Fruit fly (Drosophila melanogaster) whole organism, embryonic: ENCODE measurements around the gene scyl.

ENCODE experiments used
- Awh ChIP-seq: fragments of 200-800 bp; sonication (Bioruptor generic); IDR thresholded peaks from 2 replicates; pipeline ENCODE4, ENCODE4 v1.3.6; 2022; ENCODE audit warnings: missing biosample characterization, missing genetic modification characterization
- BtbVII ChIP-seq: fragments of 200-800 bp; sonication (Bioruptor generic); optimal IDR thresholded peaks from 3 replicates; lab custom pipeline; 2017; ENCODE audit warnings: missing biosample characterization, mild to moderate bottlenecking, missing genetic modification characterization
- CG1024 ChIP-seq: fragments of 200-800 bp; sonication (Bioruptor generic); IDR thresholded peaks from 2 replicates; pipeline ENCODE4 v1.3.6; 2022; ENCODE audit warnings: missing biosample characterization, missing genetic modification characterization
- CG10979 ChIP-seq: fragments of 200-800 bp; sonication (Bioruptor generic); optimal IDR thresholded peaks from 2 replicates; lab custom pipeline; 2018; ENCODE audit warnings: missing biosample characterization, mild to moderate bottlenecking, missing genetic modification characterization, moderate library complexity
- CG12219 ChIP-seq: fragments of 200-800 bp; sonication (Bioruptor generic); optimal IDR thresholded peaks from 3 replicates; lab custom pipeline; 2018; ENCODE audit warnings: missing biosample characterization, mild to moderate bottlenecking, missing genetic modification characterization
- CG1233 ChIP-seq: fragments of 200-800 bp; sonication (Bioruptor generic); optimal IDR thresholded peaks from 4 replicates; lab custom pipeline; 2018; ENCODE audit warnings: missing biosample characterization, mild to moderate bottlenecking, missing genetic modification characterization
- CG12391 ChIP-seq: fragments of 200-800 bp; sonication (Bioruptor generic); optimal IDR thresholded peaks from 3 replicates; lab custom pipeline; 2018; ENCODE audit warnings: missing biosample characterization, mild to moderate bottlenecking, missing genetic modification characterization, moderate library complexity
- CG15696 ChIP-seq: fragments of 200-800 bp; sonication (Bioruptor generic); optimal IDR thresholded peaks from 2 replicates; lab custom pipeline; 2019; ENCODE audit warnings: missing biosample characterization, mild to moderate bottlenecking, missing genetic modification characterization, moderate library complexity
- CG2678 ChIP-seq: fragments of 200-800 bp; sonication (Bioruptor generic); optimal IDR thresholded peaks from 3 replicates; lab custom pipeline; 2019; ENCODE audit warnings: missing biosample characterization, mild to moderate bottlenecking, missing genetic modification characterization, moderate library complexity
- CG30403 ChIP-seq: fragments of 200-800 bp; sonication (Bioruptor generic); optimal IDR thresholded peaks from 3 replicates; lab custom pipeline; 2016; ENCODE audit warnings: missing biosample characterization, missing genetic modification characterization
- CG31224 ChIP-seq: fragments of 200-800 bp; sonication (Bioruptor generic); IDR thresholded peaks from 2 replicates; pipeline ENCODE4 v1.3.6; 2022; ENCODE audit warnings: missing biosample characterization, missing genetic modification characterization
- CG4282 ChIP-seq: fragments of 200-800 bp; sonication (Bioruptor generic); optimal IDR thresholded peaks from 2 replicates; lab custom pipeline; 2016; ENCODE audit warnings: missing biosample characterization, missing genetic modification characterization
- CG4360 ChIP-seq: fragments of 200-800 bp; sonication (Bioruptor generic); IDR thresholded peaks from 2 replicates; pipeline ENCODE4 v1.3.6; 2022; ENCODE audit warnings: missing biosample characterization, missing genetic modification characterization
- CG6765 ChIP-seq: fragments of 200-800 bp; sonication (Bioruptor generic); optimal IDR thresholded peaks from 3 replicates; lab custom pipeline; 2017; ENCODE audit warnings: missing biosample characterization, mild to moderate bottlenecking, missing genetic modification characterization
- CG6813 ChIP-seq: fragments of 200-800 bp; sonication (Bioruptor generic); optimal IDR thresholded peaks from 2 replicates; lab custom pipeline; 2017; ENCODE audit warnings: missing biosample characterization, missing genetic modification characterization, mild to moderate bottlenecking, moderate library complexity, missing genetic modification reagents
- CG7786 ChIP-seq: fragments of 200-800 bp; sonication (Bioruptor generic); optimal IDR thresholded peaks from 2 replicates; lab custom pipeline; 2016; ENCODE audit warnings: missing biosample characterization, missing genetic modification characterization
- CG7963 ChIP-seq: fragments of 200-800 bp; sonication (Bioruptor generic); IDR thresholded peaks from 3 replicates; pipeline ENCODE4 v1.3.6; 2022; ENCODE audit warnings: missing biosample characterization, missing genetic modification characterization; ENCODE audit not compliant: partially characterized antibody
- CG8924 ChIP-seq: fragments of 200-800 bp; optimal IDR thresholded peaks from 3 replicates; lab custom pipeline; 2019; ENCODE audit warnings: missing biosample characterization, mild to moderate bottlenecking, missing genetic modification characterization, moderate library complexity
- CG9609 ChIP-seq: fragments of 200-800 bp; sonication (Bioruptor generic); optimal IDR thresholded peaks from 3 replicates; lab custom pipeline; 2016; ENCODE audit warnings: missing biosample characterization, missing genetic modification characterization
- CG9932 ChIP-seq: fragments of 200-800 bp; sonication (Bioruptor generic); IDR thresholded peaks from 2 replicates; pipeline ENCODE4 v1.3.6; 2022; ENCODE audit warnings: missing biosample characterization, missing genetic modification characterization
- D ChIP-seq, 2 experiments: fragments of 200-800 bp in 1 of 2; fragments of >200 bp in 1 of 2; sonication (Bioruptor generic) in 1 of 2; optimal IDR thresholded peaks; 2 replicates in 1 of 2; 3 replicates in 1 of 2; lab custom pipeline; 2017; ENCODE audit warnings: mild to moderate bottlenecking in 1 of 2, missing biosample characterization in 1 of 2, missing genetic modification characterization in 1 of 2, missing genetic modification reagents in 1 of 2
- D19B ChIP-seq: fragments of 200-800 bp; sonication (Bioruptor generic); optimal IDR thresholded peaks from 2 replicates; lab custom pipeline; 2017; ENCODE audit warnings: missing biosample characterization, mild to moderate bottlenecking, missing genetic modification characterization
- Eip74EF ChIP-seq, 2 experiments: fragments of 200-800 bp in 1 of 2; fragments of >200 bp in 1 of 2; sonication (Bioruptor generic) in 1 of 2; optimal IDR thresholded peaks; 2 replicates each; lab custom pipeline; 2017 to 2019; ENCODE audit warnings: missing biosample characterization in 2 of 2, missing genetic modification characterization in 2 of 2, mild to moderate bottlenecking in 1 of 2, moderate library complexity in 1 of 2
- Ets97D ChIP-seq: fragments of 200-800 bp; sonication (Bioruptor generic); optimal IDR thresholded peaks from 3 replicates; lab custom pipeline; 2016; ENCODE audit warnings: missing biosample characterization, missing genetic modification characterization
- H2.0 ChIP-seq: fragments of 200-800 bp; sonication (Bioruptor generic); IDR thresholded peaks from 2 replicates; pipeline ENCODE4 v1.3.6; 2022; ENCODE audit warnings: missing biosample characterization, missing genetic modification characterization
- HLH54F ChIP-seq: fragments of 200-800 bp; sonication (Bioruptor generic); optimal IDR thresholded peaks from 3 replicates; lab custom pipeline; 2016; ENCODE audit warnings: missing biosample characterization, missing genetic modification characterization
- Kr ChIP-seq: fragments of 200-800 bp; sonication (Bioruptor generic); optimal IDR thresholded peaks from 2 replicates; lab custom pipeline; 2017; ENCODE audit warnings: missing biosample characterization, mild to moderate bottlenecking, missing genetic modification characterization
- Neu2 ChIP-seq: fragments of 200-800 bp; sonication (Bioruptor generic); optimal IDR thresholded peaks from 3 replicates; lab custom pipeline; 2016; ENCODE audit warnings: missing biosample characterization, missing genetic modification characterization, borderline replicate concordance
- PHDP ChIP-seq: fragments of 200-800 bp; sonication (Bioruptor generic); optimal IDR thresholded peaks from 3 replicates; lab custom pipeline; 2018; ENCODE audit warnings: missing biosample characterization, mild to moderate bottlenecking, missing genetic modification characterization, moderate library complexity
- Ptx1 ChIP-seq: fragments of 200-800 bp; sonication (Bioruptor generic); IDR thresholded peaks from 2 replicates; pipeline ENCODE4 v1.3.6; 2022; ENCODE audit warnings: missing biosample characterization, missing genetic modification characterization
- Rfx ChIP-seq: fragments of 200-800 bp; sonication (Bioruptor generic); IDR thresholded peaks from 2 replicates; pipeline ENCODE4 v1.3.6; 2022; ENCODE audit warnings: missing biosample characterization, missing genetic modification characterization
- Sry-β ChIP-seq: fragments of 200-800 bp; sonication (Bioruptor generic); optimal IDR thresholded peaks from 2 replicates; lab custom pipeline; 2018; ENCODE audit warnings: missing biosample characterization, mild to moderate bottlenecking, missing genetic modification characterization, moderate library complexity
- ara ChIP-seq: fragments of 200-800 bp; sonication (Bioruptor generic); IDR thresholded peaks from 2 replicates; pipeline ENCODE4 v1.3.6; 2022; ENCODE audit warnings: missing biosample characterization, missing genetic modification characterization
- chinmo ChIP-seq: fragments of 200-800 bp; sonication (Bioruptor generic); IDR thresholded peaks from 4 replicates; pipeline ENCODE4 v1.3.6; 2022; ENCODE audit warnings: missing biosample characterization, missing genetic modification characterization; ENCODE audit not compliant: partially characterized antibody
- chn ChIP-seq: fragments of 200-800 bp; sonication (Bioruptor generic); optimal IDR thresholded peaks from 2 replicates; lab custom pipeline; 2016; ENCODE audit warnings: missing biosample characterization, missing genetic modification characterization
- disco-r ChIP-seq: fragments of 200-800 bp; sonication (Bioruptor generic); optimal IDR thresholded peaks from 2 replicates; lab custom pipeline; 2016; ENCODE audit warnings: missing biosample characterization, missing genetic modification characterization
- dpn ChIP-seq, 2 experiments: fragments of 200-800 bp; sonication (Bioruptor generic); optimal IDR thresholded peaks; 3 replicates each; lab custom pipeline; 2016; ENCODE audit warnings: missing biosample characterization in 2 of 2, missing genetic modification characterization in 2 of 2
- dysf ChIP-seq: fragments of 200-800 bp; sonication (Bioruptor generic); IDR thresholded peaks from 3 replicates; pipeline ENCODE4 v1.3.6; 2022; ENCODE audit warnings: missing biosample characterization, missing genetic modification characterization
- ems ChIP-seq: fragments of 200-800 bp; sonication (Bioruptor generic); optimal IDR thresholded peaks from 3 replicates; lab custom pipeline; 2016; ENCODE audit warnings: missing biosample characterization, missing genetic modification characterization
- eve ChIP-seq, 2 experiments: fragments of >200 bp; optimal IDR thresholded peaks; 2 replicates each; lab custom pipeline; 2017; ENCODE audit warnings: missing biosample characterization in 2 of 2, missing genetic modification characterization in 2 of 2
- hbn ChIP-seq: fragments of 200-800 bp; sonication (Bioruptor generic); IDR thresholded peaks from 2 replicates; pipeline ENCODE4 v1.3.6; 2022; ENCODE audit warnings: missing biosample characterization, missing genetic modification characterization; ENCODE audit not compliant: partially characterized antibody
- lilli ChIP-seq: fragments of 200-800 bp; sonication (Bioruptor generic); optimal IDR thresholded peaks from 3 replicates; lab custom pipeline; 2016; ENCODE audit warnings: missing biosample characterization, missing genetic modification characterization
- pros ChIP-seq: fragments of 200-800 bp; sonication (Bioruptor generic); optimal IDR thresholded peaks from 3 replicates; lab custom pipeline; 2019; ENCODE audit warnings: missing biosample characterization, mild to moderate bottlenecking, missing genetic modification characterization, moderate library complexity
- ranshi ChIP-seq: fragments of 200-800 bp; sonication (Bioruptor generic); IDR thresholded peaks from 2 replicates; pipeline ENCODE4 v1.3.6; 2022; ENCODE audit warnings: missing biosample characterization, missing genetic modification characterization
- sd ChIP-seq: fragments of 200-800 bp; sonication (Bioruptor generic); optimal IDR thresholded peaks from 3 replicates; lab custom pipeline; 2018; ENCODE audit warnings: missing biosample characterization, mild to moderate bottlenecking, missing genetic modification characterization, moderate library complexity
- tgo ChIP-seq: fragments of 200-800 bp; sonication (Bioruptor generic); IDR thresholded peaks from 3 replicates; pipeline ENCODE4 v1.3.6; 2022; ENCODE audit warnings: missing biosample characterization, missing genetic modification characterization
- z ChIP-seq: fragments of 200-800 bp; sonication (Bioruptor generic); IDR thresholded peaks from 3 replicates; pipeline ENCODE4 v1.3.6; 2022; ENCODE audit warnings: missing biosample characterization, missing genetic modification characterization

scyl gene

dm6 chr3L:11303414-11304205 is 51.5 kb downstream of the scyl start (continued):
- TF ChIP-seq CG6765 (peak; percentile 15), D (optimal IDR thresholded peaks at IDR 0.05; lab: Kevin White, UChicago) (no peak), D (GFP tag; optimal IDR thresholded peaks at IDR 0.05; lab: Kevin White, UChicago) (peak; percentile 20), hbn (GFP tag; lab: Robert Waterston, UW) (no peak), CG9609 (peak; percentile 23), ara (0 out of 2 replicates have a peak, but pooled peaks have one; percentile 53), Ets97D (GFP tag; lab: Kevin White, UChicago) (no peak), CG10979 (peak; percentile 63), CG8924 (tag; lab: Kevin White, UChicago) (peak; percentile 33), Ptx1 (GFP tag; lab: Robert Waterston, UW) (peak; percentile 37; the same call in 1 of the 2 replicates), dysf (GFP tag; lab: Robert Waterston, UW) (peak; percentile 64), Sry-β (GFP tag; lab: Kevin White, UChicago) (no peak), ranshi (peak; percentile 52; the same call in 1 of the 2 replicates), CG6813 (GFP tag; lab: Kevin White, UChicago) (peak; percentile 59), chn (GFP tag; lab: Kevin White, UChicago) (no peak), BtbVII (GFP tag; lab: Kevin White, UChicago) (peak; percentile 24), Kr (GFP tag; lab: Kevin White, UChicago) (peak; percentile 27), pros (peak; percentile 35), Awh (GFP tag; lab: Robert Waterston, UW) (peak; percentile 61; the same call in 1 of the 2 replicates), CG4360 (GFP tag; lab: Robert Waterston, UW) (no peak), lilli (GFP tag; lab: Kevin White, UChicago) (peak; percentile 50), PHDP (tag; lab: Kevin White, UChicago) (peak; percentile 56), tgo (GFP tag; lab: Robert Waterston, UW) (peak; percentile 26; the same call in 1 of the 3 replicates), disco-r (GFP tag; lab: Kevin White, UChicago) (peak; percentile 9), HLH54F (GFP tag; lab: Kevin White, UChicago) (peak; percentile 26), CG1024 (0 out of 2 replicates have a peak, but pooled peaks have one; percentile 27), z (no peak), CG7786 (GFP tag; lab: Kevin White, UChicago) (peak; percentile 32), CG4282 (no peak), ems (GFP tag; lab: Kevin White, UChicago) (no peak), CG31224 (GFP tag; lab: Robert Waterston, UW) (no peak), Rfx (GFP tag; lab: Robert Waterston, UW) (no peak), D19B (peak; percentile 13), chinmo (GFP tag; lab: Robert Waterston, UW) (0 out of 4 replicates have a peak, but pooled peaks have one; percentile 69), sd (tag; lab: Kevin White, UChicago) (no peak), H2.0 (GFP tag; lab: Robert Waterston, UW) (no peak), CG15696 (peak; percentile 51), CG1233 (GFP tag; lab: Kevin White, UChicago) (peak; percentile 18), dpn (GFP tag; optimal IDR thresholded peaks at IDR 0.05; lab: Kevin White, UChicago) (peak; percentile 28 to 55), CG12219 (GFP tag; lab: Kevin White, UChicago) (peak; percentile 49), Neu2 (no peak), CG7963 (GFP tag; lab: Robert Waterston, UW) (no peak), CG2678 (tag; lab: Kevin White, UChicago) (peak; percentile 71), CG9932 (GFP tag; lab: Robert Waterston, UW) (0 out of 2 replicates have a peak, but pooled peaks have one; percentile 10), eve (GFP tag; optimal IDR thresholded peaks at IDR 0.05; lab: Kevin White, UChicago) (peak in 1 of 2 experiments; percentile 73), CG30403 (GFP tag; lab: Kevin White, UChicago) (peak; percentile 49), CG12391 (tag; lab: Kevin White, UChicago) (peak; percentile 54), Eip74EF (GFP tag; optimal IDR thresholded peaks at IDR 0.05; lab: Kevin White, UChicago) (peak in 1 of 2 experiments; percentile 18)
